Worm (Caenorhabditis elegans) whole organism, mixed stage, embryonic: ENCODE data around the gene Y82E9BR.9.
"Not testable (repeated sequence)": the region's sequence is repeated elsewhere in the genome, so short reads cannot be mapped to it uniquely, and the experiment has no call there.

Source experiments
- M03D4.4 ChIP-seq: sonication (generic microtip); optimal IDR thresholded peaks from 2 replicates; lab custom pipeline; 2017; ENCODE audit warnings: mild to moderate bottlenecking, missing genetic modification characterization, missing compliant biosample characterization
- bed-3 ChIP-seq: fragments of 200-800 bp; sonication (Bioruptor generic); optimal IDR thresholded peaks from 3 replicates; lab custom pipeline; 2018; ENCODE audit warnings: mild to moderate bottlenecking, missing genetic modification characterization, moderate library complexity, missing compliant biosample characterization
- blmp-1 ChIP-seq: fragments of 150-350 bp; optimal IDR thresholded peaks from 2 replicates; lab custom pipeline; 2014; ENCODE audit warnings: missing biosample characterization, missing genetic modification characterization
- ceh-39 ChIP-seq: fragments of 150-350 bp; optimal IDR thresholded peaks from 2 replicates; lab custom pipeline; 2014; ENCODE audit warnings: missing biosample characterization, missing genetic modification characterization
- ceh-43 ChIP-seq: fragments of 200-800 bp; sonication (Bioruptor generic); optimal IDR thresholded peaks from 2 replicates; lab custom pipeline; 2018; ENCODE audit warnings: mild to moderate bottlenecking, missing genetic modification characterization, moderate library complexity, missing compliant biosample characterization
- cnd-1 ChIP-seq: fragments of 200-800 bp; sonication (Bioruptor generic); optimal IDR thresholded peaks from 2 replicates; lab custom pipeline; 2018; ENCODE audit warnings: mild to moderate bottlenecking, missing genetic modification characterization, missing compliant biosample characterization
- drap-1 ChIP-seq: fragments of 200-800 bp; sonication (Bioruptor generic); optimal IDR thresholded peaks from 3 replicates; lab custom pipeline; 2018; ENCODE audit warnings: mild to moderate bottlenecking, missing genetic modification characterization, missing compliant biosample characterization
- elt-1 ChIP-seq: sonication (generic microtip); optimal IDR thresholded peaks from 2 replicates; lab custom pipeline; 2017; ENCODE audit warnings: missing genetic modification characterization, mild to moderate bottlenecking, missing compliant biosample characterization, antibody characterized with exemption, moderate library complexity, borderline replicate concordance; ENCODE audit not compliant: insufficient read depth
- elt-3 ChIP-seq: fragments of 150-350 bp; optimal IDR thresholded peaks from 2 replicates; lab custom pipeline; 2014; ENCODE audit warnings: missing biosample characterization, missing genetic modification characterization
- flh-1 ChIP-seq: fragments of 200-800 bp; sonication (Bioruptor generic); optimal IDR thresholded peaks from 2 replicates; lab custom pipeline; 2018; ENCODE audit warnings: mild to moderate bottlenecking, missing genetic modification characterization, moderate library complexity, missing compliant biosample characterization
- ham-2 ChIP-seq: fragments of 200-800 bp; sonication (Bioruptor generic); optimal IDR thresholded peaks from 2 replicates; lab custom pipeline; 2018; ENCODE audit warnings: mild to moderate bottlenecking, missing genetic modification characterization, missing compliant biosample characterization
- hlh-1 ChIP-seq: fragments of 150-350 bp; optimal IDR thresholded peaks from 2 replicates; lab custom pipeline; 2014; ENCODE audit warnings: missing biosample characterization, missing genetic modification reagents, missing genetic modification characterization
- lin-13 ChIP-seq: fragments of 150-350 bp; optimal IDR thresholded peaks from 2 replicates; lab custom pipeline; 2014; ENCODE audit warnings: missing biosample characterization, missing genetic modification characterization
- lin-32 ChIP-seq: fragments of 200-800 bp; sonication (Bioruptor generic); optimal IDR thresholded peaks from 2 replicates; lab custom pipeline; 2018; ENCODE audit warnings: mild to moderate bottlenecking, missing genetic modification characterization, missing compliant biosample characterization
- lsy-2 ChIP-seq: fragments of 150-350 bp; optimal IDR thresholded peaks from 2 replicates; lab custom pipeline; 2014; ENCODE audit warnings: missing biosample characterization, missing genetic modification characterization
- mls-2 ChIP-seq: sonication (generic microtip); optimal IDR thresholded peaks from 2 replicates; lab custom pipeline; 2016; ENCODE audit warnings: mild to moderate bottlenecking, missing genetic modification characterization, moderate library complexity, missing compliant biosample characterization
- nhr-2 ChIP-seq: fragments of 150-350 bp; optimal IDR thresholded peaks from 2 replicates; lab custom pipeline; 2014; ENCODE audit warnings: missing biosample characterization, missing genetic modification characterization
- pha-4 ChIP-seq: fragments of 150-350 bp; optimal IDR thresholded peaks from 2 replicates; lab custom pipeline; 2018; ENCODE audit warnings: missing biosample characterization, missing genetic modification reagents, missing genetic modification characterization
- sem-2 ChIP-seq: fragments of 200-800 bp; sonication (Bioruptor generic); optimal IDR thresholded peaks from 2 replicates; lab custom pipeline; 2018; ENCODE audit warnings: mild to moderate bottlenecking, missing genetic modification characterization, missing compliant biosample characterization
- snpc-4 ChIP-seq: fragments of 150-350 bp; optimal IDR thresholded peaks from 2 replicates; lab custom pipeline; 2014; ENCODE audit warnings: missing biosample characterization, missing genetic modification characterization
- sptf-1 ChIP-seq: sonication (generic microtip); optimal IDR thresholded peaks from 2 replicates; lab custom pipeline; 2017; ENCODE audit warnings: mild to moderate bottlenecking, missing genetic modification characterization, moderate library complexity, missing compliant biosample characterization
- tbx-8 ChIP-seq: fragments of 200-800 bp; sonication (Bioruptor generic); optimal IDR thresholded peaks from 2 replicates; lab custom pipeline; 2018; ENCODE audit warnings: mild to moderate bottlenecking, missing genetic modification characterization, moderate library complexity, missing compliant biosample characterization
- unc-120 ChIP-seq: sonication (generic microtip); optimal IDR thresholded peaks from 2 replicates; lab custom pipeline; 2017; ENCODE audit warnings: missing genetic modification characterization, missing compliant biosample characterization; ENCODE audit not compliant: poor library complexity, severe bottlenecking
- unc-39 ChIP-seq: fragments of 150-350 bp; optimal IDR thresholded peaks from 2 replicates; lab custom pipeline; 2014; ENCODE audit warnings: missing biosample characterization, missing genetic modification characterization
- unc-62 ChIP-seq: fragments of 150-350 bp; optimal IDR thresholded peaks from 2 replicates; lab custom pipeline; 2014; ENCODE audit warnings: missing biosample characterization, missing genetic modification reagents, missing genetic modification characterization
- zip-8 ChIP-seq: fragments of 150-350 bp; optimal IDR thresholded peaks from 2 replicates; lab custom pipeline; 2014; ENCODE audit warnings: missing biosample characterization, missing genetic modification characterization
- ztf-11 ChIP-seq: fragments of 150-350 bp; optimal IDR thresholded peaks from 2 replicates; lab custom pipeline; 2014; ENCODE audit warnings: missing biosample characterization, missing genetic modification characterization

Y82E9BR.9 gene

DNA sequence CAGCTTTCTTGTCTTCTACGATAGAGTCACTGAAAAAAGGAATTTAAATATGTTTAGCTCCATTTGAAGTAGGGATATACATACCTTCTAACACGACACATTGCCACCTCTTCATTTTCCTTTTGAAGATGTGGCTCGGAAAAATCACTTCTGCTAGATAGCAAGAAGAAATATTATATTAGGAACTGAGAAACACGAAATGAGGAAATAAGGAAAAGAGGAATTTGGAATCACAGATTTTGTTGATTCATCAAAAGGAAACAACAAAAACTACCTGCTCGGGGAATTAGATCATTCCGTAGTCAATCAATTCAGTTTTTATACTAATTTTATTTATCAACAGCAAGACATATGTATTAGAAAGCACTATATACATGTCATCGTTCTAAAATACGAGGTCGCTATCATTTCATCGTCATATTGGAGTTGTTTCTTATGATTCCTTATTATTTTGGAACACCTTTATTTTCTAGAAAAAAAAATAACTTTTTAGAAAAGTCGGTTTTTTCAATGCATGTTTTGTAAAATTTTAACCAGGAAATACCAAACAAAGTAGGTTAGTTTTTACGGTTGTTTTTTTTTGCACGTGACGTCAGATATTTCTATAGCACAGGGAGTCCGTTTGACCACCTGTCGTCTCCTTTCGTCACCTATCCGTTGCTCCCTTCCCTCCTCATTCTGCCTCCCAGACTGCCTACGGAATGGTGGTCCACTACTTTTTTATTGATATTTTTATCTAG is 21.1 kb upstream of the Y82E9BR.9 start, which contains the start of the genes pals-21 and Y82E9BR.6:
Gene pals-21, minus strand, starts transcription at position 101 of the 740 bp plus-strand sequence.
Gene Y82E9BR.6, plus strand, starts transcription at position 690 of the 740 bp plus-strand sequence.
- no peak for TF ChIP-seq nhr-2
- peak; percentile 75 for TF ChIP-seq hlh-1 (tag; lab: Kevin White, UChicago)

DNA sequence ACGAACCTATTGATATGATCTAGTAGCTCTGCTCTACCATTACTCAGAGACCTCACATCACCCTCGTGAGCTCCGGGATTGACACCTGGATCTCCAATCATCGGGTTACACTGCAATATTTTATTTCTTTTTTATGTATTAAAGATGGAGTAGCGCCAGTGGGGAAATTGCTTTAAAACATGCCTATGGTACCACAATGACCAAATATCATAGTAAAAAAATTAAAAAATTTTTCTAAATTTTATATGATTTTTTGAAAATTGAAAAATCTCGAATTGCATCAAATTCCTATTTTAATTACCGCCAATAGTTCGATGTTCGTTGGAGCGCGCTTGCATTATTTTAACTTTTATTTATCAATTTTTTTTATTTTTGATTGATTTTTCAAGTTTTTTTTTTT is 18.3 kb upstream of the Y82E9BR.9 start, which contains the start of gene pals-40:
Gene pals-40, minus strand, starts transcription at position 101 of the 400 bp plus-strand sequence.
- not testable (repeated sequence) for TF ChIP-seq M03D4.4 (tag; lab: Kevin White, UChicago); zip-8; snpc-4 (tag; lab: Kevin White, UChicago)

DNA sequence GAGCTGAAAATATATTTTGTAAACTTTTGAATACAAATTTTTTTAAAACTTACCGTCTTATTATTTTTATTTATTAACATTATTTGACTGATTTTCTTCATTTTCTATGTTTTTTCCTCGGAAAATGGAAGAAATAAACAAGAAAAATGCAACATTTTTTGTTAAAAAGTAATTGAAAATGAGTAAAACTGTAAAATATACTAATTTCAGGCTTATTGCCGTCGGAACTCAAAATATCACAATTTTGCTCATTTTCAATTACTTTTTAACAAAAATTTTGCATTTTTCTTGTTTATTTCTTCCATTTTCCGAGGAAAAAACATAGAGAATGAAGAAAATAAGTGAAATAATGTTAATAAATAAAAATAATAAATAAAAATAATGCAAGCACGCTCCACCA is 15.9 kb upstream of the Y82E9BR.9 start, which contains the start of gene Y82E9BR.10:
Gene Y82E9BR.10, minus strand, starts transcription at position 101 of the 400 bp plus-strand sequence.
- not testable (repeated sequence) for TF ChIP-seq ham-2 (GFP tag; lab: Kevin White, UChicago); zip-8; pha-4 (tag; lab: Kevin White, UChicago)
- TF ChIP-seq, all 35 proteins: peak for 0; not testable (repeated sequence) for 35

DNA sequence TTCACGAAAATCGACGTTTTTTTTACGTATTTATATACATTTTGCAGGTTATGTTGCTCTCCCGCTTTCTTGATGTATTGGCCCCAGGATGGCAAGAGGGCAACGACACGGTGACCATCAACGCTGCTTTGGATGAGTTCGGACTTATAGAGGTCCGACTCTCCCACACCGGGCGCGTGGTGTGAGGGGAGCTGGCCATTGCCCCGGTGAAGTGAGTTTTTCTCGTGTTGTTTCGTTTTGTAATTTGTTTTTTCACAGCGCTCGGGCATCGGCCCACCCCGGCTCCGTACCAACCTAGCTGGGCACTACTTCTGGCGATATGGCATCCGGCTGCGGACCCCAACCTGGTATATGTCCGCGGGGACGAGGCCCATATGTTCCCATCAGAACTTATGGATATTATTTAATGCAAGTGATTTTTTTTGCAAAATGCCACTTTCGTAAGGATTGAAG is 14.8 kb upstream of the Y82E9BR.9 start, which contains the start of gene Y82E9BR.20:
Gene Y82E9BR.20, plus strand, starts transcription at position 51 of the 453 bp plus-strand sequence.
- TF ChIP-seq tbx-8 (GFP tag; lab: Kevin White, UChicago) (no peak), pha-4 (tag; lab: Kevin White, UChicago) (no peak), sptf-1 (tag; lab: Kevin White, UChicago) (no peak), elt-3 (tag; lab: Kevin White, UChicago) (no peak), sem-2 (GFP tag; lab: Kevin White, UChicago) (no peak), cnd-1 (tag; lab: Kevin White, UChicago) (no peak), blmp-1 (no peak), lin-13 (no peak), nhr-2 (no peak), ceh-39 (tag; lab: Kevin White, UChicago) (no peak), drap-1 (GFP tag; lab: Kevin White, UChicago) (no peak), elt-1 (tag; lab: Kevin White, UChicago) (no peak), hlh-1 (tag; lab: Kevin White, UChicago) (no peak), unc-39 (tag; lab: Kevin White, UChicago) (no peak), flh-1 (GFP tag; lab: Kevin White, UChicago) (no peak), zip-8 (no peak), ztf-11 (no peak), M03D4.4 (tag; lab: Kevin White, UChicago) (no peak)
- TF ChIP-seq, all 35 proteins: peak for 0

DNA sequence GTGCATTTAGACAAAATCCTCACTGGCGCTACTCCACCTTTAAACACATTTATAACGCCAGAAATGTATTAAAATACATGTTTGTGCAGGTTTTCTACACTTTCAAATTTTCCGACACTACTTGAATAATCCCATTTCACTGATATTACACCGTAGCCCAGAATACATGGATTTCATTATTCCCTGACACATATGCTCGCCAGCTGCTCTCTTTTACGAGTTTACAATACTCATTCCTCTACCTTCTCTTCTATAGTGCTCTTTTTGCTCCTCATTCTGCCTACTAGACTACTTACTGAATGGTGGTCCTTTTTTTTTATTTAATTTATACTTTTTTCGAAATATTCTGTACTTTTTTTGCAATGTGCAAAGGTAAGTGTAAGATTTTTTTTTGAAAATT is 13.0 kb upstream of the Y82E9BR.9 start:
- no peak for TF ChIP-seq bed-3
- peak; percentile 82 for TF ChIP-seq hlh-1 (tag; lab: Kevin White, UChicago)
- TF ChIP-seq, all 35 proteins: peak for 1

DNA sequence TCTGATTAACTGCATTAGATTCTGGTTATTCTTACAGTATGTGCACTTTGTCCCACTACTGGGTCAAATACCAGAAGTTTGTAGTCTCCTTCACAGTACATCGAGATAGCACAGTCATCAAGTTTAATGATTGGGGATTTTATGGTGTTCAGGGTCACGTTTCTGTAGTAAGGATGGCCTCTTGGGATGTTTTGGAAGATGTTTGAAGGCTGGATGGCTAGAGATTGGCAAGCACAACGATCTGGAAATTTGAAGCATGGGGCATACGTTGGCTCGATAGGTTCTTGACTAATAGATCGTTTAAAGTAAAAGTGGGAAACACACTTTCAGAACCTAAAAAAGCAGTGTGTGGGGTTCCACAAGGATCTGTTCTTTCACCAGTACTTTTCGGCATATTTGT is 1.6 kb downstream of the Y82E9BR.9 start, which contains the start of gene Y82E9BR.8:
Gene Y82E9BR.8, minus strand, starts transcription at position 101 of the 400 bp plus-strand sequence.
- TF ChIP-seq unc-39 (tag; lab: Kevin White, UChicago); ceh-43 (GFP tag; lab: Kevin White, UChicago); unc-120 (tag; lab: Kevin White, UChicago): not testable (repeated sequence)

DNA sequence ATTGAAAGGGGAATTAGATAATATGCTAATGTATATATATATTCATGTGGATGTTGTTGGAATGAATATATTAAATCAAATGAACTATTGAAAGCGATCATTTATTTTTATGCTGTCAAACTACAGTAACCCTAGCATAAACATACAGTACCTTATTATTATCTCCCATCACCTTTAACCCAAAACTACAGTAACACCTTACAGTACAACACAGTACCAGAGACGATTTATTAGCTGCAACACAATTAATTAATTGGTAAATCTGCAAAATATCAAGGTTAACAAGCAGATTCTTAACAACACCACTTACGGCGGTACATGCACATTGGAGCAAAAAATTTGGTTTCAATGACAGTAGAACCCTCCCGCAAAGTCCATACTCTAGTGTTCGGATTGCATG is 4.2 kb downstream of the Y82E9BR.9 start, which contains the start of gene Y82E9BL.1:
Gene Y82E9BL.1, minus strand, starts transcription at position 101 of the 400 bp plus-strand sequence.
- TF ChIP-seq lin-32 (GFP tag; lab: Kevin White, UChicago) = no peak
- TF ChIP-seq sptf-1 (tag; lab: Kevin White, UChicago) = no peak
- TF ChIP-seq elt-3 (tag; lab: Kevin White, UChicago) = no peak
- TF ChIP-seq unc-62 (GFP tag; lab: Kevin White, UChicago) = no peak
- TF ChIP-seq mls-2 (tag; lab: Kevin White, UChicago) = no peak
- no peak for TF ChIP-seq lsy-2 (tag; lab: Kevin White, UChicago)
- no peak for TF ChIP-seq snpc-4 (tag; lab: Kevin White, UChicago)
- TF ChIP-seq M03D4.4 (tag; lab: Kevin White, UChicago) = no peak
- TF ChIP-seq sem-2 (GFP tag; lab: Kevin White, UChicago) = no peak
- no peak for TF ChIP-seq nhr-2
